Fruit fly (Drosophila melanogaster) whole organism, embryonic: ENCODE measurements around the gene Sgsf.

Experiments
- Blimp-1 ChIP-seq: fragments of 200-800 bp; sonication (Bioruptor generic); optimal IDR thresholded peaks from 3 replicates; lab custom pipeline; 2018; ENCODE audit warnings: missing biosample characterization, missing genetic modification characterization, mild to moderate bottlenecking, moderate library complexity, missing genetic modification reagents
- CG1603 ChIP-seq: fragments of 200-800 bp; sonication (Bioruptor generic); optimal IDR thresholded peaks from 2 replicates; lab custom pipeline; 2019; ENCODE audit warnings: missing biosample characterization, mild to moderate bottlenecking, missing genetic modification characterization, moderate library complexity
- CG3163 ChIP-seq: fragments of 200-800 bp; sonication (Bioruptor generic); optimal IDR thresholded peaks from 3 replicates; lab custom pipeline; 2016; ENCODE audit warnings: missing biosample characterization, missing genetic modification characterization
- CG6254 ChIP-seq: fragments of 200-800 bp; sonication (Bioruptor generic); optimal IDR thresholded peaks from 3 replicates; lab custom pipeline; 2017; ENCODE audit warnings: mild to moderate bottlenecking, missing biosample characterization, missing genetic modification reagents, missing genetic modification characterization
- CG6272 ChIP-seq: fragments of 200-800 bp; sonication (Bioruptor generic); IDR thresholded peaks from 2 replicates; pipeline ENCODE4 v1.3.6; 2022; ENCODE audit warnings: missing biosample characterization, missing genetic modification characterization
- CG7928 ChIP-seq: fragments of 200-800 bp; sonication (Bioruptor generic); optimal IDR thresholded peaks from 2 replicates; lab custom pipeline; 2017; ENCODE audit warnings: missing biosample characterization, mild to moderate bottlenecking, missing genetic modification characterization
- Lpt ChIP-seq: fragments of >200 bp; optimal IDR thresholded peaks from 2 replicates; lab custom pipeline; 2018; ENCODE audit warnings: missing biosample characterization, missing genetic modification characterization

dm6 chr3R:12307569-12307968 is 33.9 kb upstream of the Sgsf start:
- TF ChIP-seq CG6254 (GFP tag; lab: Kevin White, UChicago): no peak
- TF ChIP-seq CG1603: no peak
- no peak for TF ChIP-seq CG7928 (GFP tag; lab: Kevin White, UChicago)
- TF ChIP-seq CG3163 (GFP tag; lab: Kevin White, UChicago): no peak
- TF ChIP-seq CG6272: no peak
- no peak for TF ChIP-seq Blimp-1 (GFP tag; lab: Kevin White, UChicago)
- no peak for TF ChIP-seq Lpt (GFP tag; lab: Kevin White, UChicago)
